Worm (Caenorhabditis elegans) whole organism, L4 larva: ENCODE measurements around the gene gly-5.

Source experiments
- F10B5.3 ChIP-seq: sonication (generic microtip); optimal IDR thresholded peaks from 2 replicates; lab custom pipeline; 2016; ENCODE audit warnings: mild to moderate bottlenecking, missing genetic modification characterization, missing compliant biosample characterization
- T20F7.1 ChIP-seq: fragments of 200-800 bp; sonication (Bioruptor generic); optimal IDR thresholded peaks from 2 replicates; lab custom pipeline; 2018; ENCODE audit warnings: mild to moderate bottlenecking, missing genetic modification characterization, missing compliant biosample characterization
- T26A8.4 ChIP-seq: fragments of 200-800 bp; sonication (Bioruptor generic); IDR thresholded peaks from 2 replicates; pipeline ENCODE4 v1.3.6; 2022; ENCODE audit warnings: missing genetic modification characterization, missing compliant biosample characterization
- aha-1 ChIP-seq: fragments of 150-350 bp; peaks from one replicate; lab custom pipeline; 2014; ENCODE audit warnings: missing biosample characterization, missing genetic modification characterization
- aly-2 ChIP-seq: sonication (generic microtip); optimal IDR thresholded peaks from 2 replicates; lab custom pipeline; 2018; ENCODE audit warnings: missing biosample characterization, missing genetic modification characterization
- ama-1 ChIP-seq: fragments of 150-350 bp; optimal IDR thresholded peaks from 2 replicates; lab custom pipeline; 2014; ENCODE audit warnings: inconsistent platforms, mixed read lengths
- ceh-28 ChIP-seq: fragments of 150-350 bp; optimal IDR thresholded peaks from 2 replicates; lab custom pipeline; 2014; ENCODE audit warnings: missing biosample characterization, missing genetic modification reagents, missing genetic modification characterization
- ceh-82 ChIP-seq: sonication (generic microtip); optimal IDR thresholded peaks from 2 replicates; lab custom pipeline; 2017; ENCODE audit warnings: missing biosample characterization, missing genetic modification characterization
- daf-12 ChIP-seq: fragments of 150-350 bp; optimal IDR thresholded peaks from 2 replicates; lab custom pipeline; 2014; ENCODE audit warnings: missing biosample characterization, missing genetic modification reagents, missing genetic modification characterization
- daf-19 ChIP-seq: fragments of 200-800 bp; sonication (Bioruptor generic); conservative IDR thresholded peaks from 2 replicates; pipeline ENCODE4 v1.3.6; 2022; ENCODE audit warnings: missing genetic modification characterization, missing compliant biosample characterization
- dmd-8 ChIP-seq: fragments of 200-800 bp; sonication (Bioruptor generic); IDR thresholded peaks from 2 replicates; pipeline ENCODE4 v1.3.6; 2022; ENCODE audit warnings: missing genetic modification characterization, missing compliant biosample characterization
- dmd-9 ChIP-seq: fragments of 200-800 bp; sonication (Bioruptor generic); IDR thresholded peaks from 2 replicates; pipeline ENCODE4 v1.3.6; 2022; ENCODE audit warnings: missing genetic modification reagents, missing genetic modification characterization, missing compliant biosample characterization
- dpl-1 ChIP-seq: fragments of 150-350 bp; optimal IDR thresholded peaks from 2 replicates; lab custom pipeline; 2014; ENCODE audit warnings: missing biosample characterization, missing genetic modification reagents, missing genetic modification characterization
- egl-27 ChIP-seq: sonication (generic microtip); optimal IDR thresholded peaks from 3 replicates; lab custom pipeline; 2017; ENCODE audit warnings: missing biosample characterization, missing genetic modification reagents, missing genetic modification characterization
- fkh-10 ChIP-seq: fragments of 150-350 bp; optimal IDR thresholded peaks from 2 replicates; lab custom pipeline; 2014; ENCODE audit warnings: missing biosample characterization, missing genetic modification reagents, missing genetic modification characterization
- jun-1 ChIP-seq: fragments of 150-350 bp; optimal IDR thresholded peaks from 2 replicates; lab custom pipeline; 2014; ENCODE audit warnings: missing biosample characterization, missing genetic modification reagents, missing genetic modification characterization
- lin-29 ChIP-seq: fragments of 200-800 bp; sonication (Bioruptor generic); IDR thresholded peaks from 2 replicates; pipeline ENCODE4 v1.3.6; 2022; ENCODE audit warnings: missing genetic modification reagents, missing genetic modification characterization, missing compliant biosample characterization
- lin-38 ChIP-seq: fragments of 200-800 bp; sonication (Bioruptor generic); IDR thresholded peaks from 2 replicates; pipeline ENCODE4 v1.3.6; 2022; ENCODE audit warnings: missing genetic modification reagents, missing genetic modification characterization, missing compliant biosample characterization
- lin-39 ChIP-seq: fragments of 150-350 bp; optimal IDR thresholded peaks from 2 replicates; lab custom pipeline; 2014; ENCODE audit warnings: missing biosample characterization, missing genetic modification reagents, missing genetic modification characterization
- lsy-2 ChIP-seq, 2 experiments: fragments of 150-350 bp in 1 of 2; sonication (generic microtip) in 1 of 2; optimal IDR thresholded peaks; 2 replicates each; lab custom pipeline; 2014 to 2017; ENCODE audit warnings: missing biosample characterization in 2 of 2, missing genetic modification characterization in 2 of 2
- mdl-1 ChIP-seq, 2 experiments: fragments of 150-350 bp in 1 of 2; sonication (generic microtip) in 1 of 2; optimal IDR thresholded peaks; 2 replicates each; lab custom pipeline; 2014 to 2017; ENCODE audit warnings: missing biosample characterization in 2 of 2, missing genetic modification characterization in 2 of 2
- mep-1 ChIP-seq: fragments of 150-350 bp; sonication (generic microtip); optimal IDR thresholded peaks from 3 replicates; lab custom pipeline; 2014; ENCODE audit warnings: missing biosample characterization, missing genetic modification characterization
- mes-2 ChIP-seq: sonication (generic microtip); optimal IDR thresholded peaks from 2 replicates; lab custom pipeline; 2016; ENCODE audit warnings: missing genotype, mild to moderate bottlenecking, missing genetic modification characterization, missing compliant biosample characterization; ENCODE audit not compliant: poor library complexity, severe bottlenecking
- nhr-237 ChIP-seq: sonication (generic microtip); optimal IDR thresholded peaks from 2 replicates; lab custom pipeline; 2017; ENCODE audit warnings: missing biosample characterization, missing genetic modification characterization
- nhr-41 ChIP-seq: fragments of 200-800 bp; sonication (Bioruptor generic); IDR thresholded peaks from 2 replicates; pipeline ENCODE4 v1.3.6; 2022; ENCODE audit warnings: missing genetic modification reagents, missing genetic modification characterization, missing compliant biosample characterization
- nhr-77 ChIP-seq: fragments of 150-350 bp; optimal IDR thresholded peaks from 2 replicates; lab custom pipeline; 2014; ENCODE audit warnings: missing biosample characterization, missing genetic modification characterization
- pha-4 ChIP-seq, 2 experiments: fragments of 150-350 bp in 1 of 2; fragments of 200-800 bp in 1 of 2; sonication (Bioruptor generic) in 1 of 2; IDR thresholded peaks in 1 of 2; optimal IDR thresholded peaks in 1 of 2; 2 replicates each; pipeline versions ENCODE4 v1.3.6 to Lab custom; 2014 to 2022; ENCODE audit warnings: missing genetic modification characterization in 2 of 2, missing genetic modification reagents in 2 of 2, missing biosample characterization in 1 of 2, missing compliant biosample characterization in 1 of 2
- pqm-1 ChIP-seq: sonication (generic microtip); optimal IDR thresholded peaks from 2 replicates; lab custom pipeline; 2017; ENCODE audit warnings: missing biosample characterization, missing genetic modification characterization
- skn-1 ChIP-seq: fragments of 150-350 bp; optimal IDR thresholded peaks from 2 replicates; lab custom pipeline; 2014; ENCODE audit warnings: missing biosample characterization, missing genetic modification characterization
- spr-1 ChIP-seq: sonication (generic microtip); optimal IDR thresholded peaks from 2 replicates; lab custom pipeline; 2016; ENCODE audit warnings: mild to moderate bottlenecking, missing genetic modification characterization, missing compliant biosample characterization
- tag-97 ChIP-seq: fragments of 200-800 bp; sonication (Bioruptor generic); IDR thresholded peaks from 2 replicates; pipeline ENCODE4 v1.3.6; 2022; ENCODE audit warnings: missing genetic modification characterization, missing compliant biosample characterization
- tra-1 ChIP-seq: fragments of 200-800 bp; sonication (Bioruptor generic); IDR thresholded peaks from 2 replicates; pipeline ENCODE4 v1.3.6; 2022; ENCODE audit warnings: missing genetic modification reagents, missing genetic modification characterization, missing compliant biosample characterization
- unc-39 ChIP-seq: sonication (generic microtip); optimal IDR thresholded peaks from 2 replicates; lab custom pipeline; 2017; ENCODE audit warnings: missing biosample characterization, missing genetic modification characterization
- unc-62 ChIP-seq, 3 experiments: fragments of 150-350 bp in 1 of 3; sonication (generic microtip); optimal IDR thresholded peaks in 2 of 3; peaks in 1 of 3; 1 replicate in 1 of 3; 2 replicates in 2 of 3; lab custom pipeline; 2014 to 2017; ENCODE audit warnings: missing biosample characterization in 3 of 3, missing genetic modification characterization in 3 of 3, missing genetic modification reagents in 3 of 3, missing genotype in 1 of 3
- zip-11 ChIP-seq: fragments of 200-800 bp; sonication (Bioruptor generic); IDR thresholded peaks from 2 replicates; pipeline ENCODE4 v1.3.6; 2022; ENCODE audit warnings: missing genetic modification characterization, missing compliant biosample characterization

Gene gly-5

DNA sequence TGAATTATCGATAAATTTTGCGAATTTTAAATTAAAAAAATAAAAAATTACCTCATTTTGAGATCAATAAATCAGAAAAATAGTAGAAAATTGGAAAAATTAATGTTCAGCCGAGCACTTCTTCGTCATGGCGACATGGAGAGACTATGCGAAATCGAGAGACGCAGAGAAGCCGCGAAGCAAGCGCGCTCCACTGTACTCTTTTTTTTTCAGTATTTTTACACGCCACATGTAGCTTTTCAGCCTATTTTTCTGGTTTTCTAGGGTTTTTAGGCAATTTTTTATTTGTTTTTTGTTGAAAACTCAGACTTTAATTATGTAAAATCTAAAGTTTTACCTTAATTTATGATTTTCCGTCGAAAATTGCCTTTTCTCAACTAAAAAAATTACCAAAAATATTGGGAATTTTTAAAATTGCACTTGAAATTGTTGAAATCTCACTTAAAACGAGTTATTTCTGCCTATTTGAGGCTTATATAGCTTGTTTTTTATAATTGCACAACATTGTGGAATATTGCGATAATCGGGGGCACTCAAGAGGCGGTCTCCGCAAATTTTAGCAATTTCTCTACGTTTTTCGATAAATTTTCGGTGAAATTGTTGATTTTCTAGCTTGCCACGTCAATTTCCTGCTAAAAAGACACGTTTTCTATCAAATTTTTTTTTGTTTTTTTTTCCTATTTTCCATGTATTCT is 34.3 kb upstream of the gly-5 start, which contains the start of gene Y39E4B.10 (continued):
- TF ChIP-seq fkh-10 (GFP tag; lab: Kevin White, UChicago) (no peak), unc-39 (tag; lab: Kevin White, UChicago) (no peak), ceh-82 (no peak)

DNA sequence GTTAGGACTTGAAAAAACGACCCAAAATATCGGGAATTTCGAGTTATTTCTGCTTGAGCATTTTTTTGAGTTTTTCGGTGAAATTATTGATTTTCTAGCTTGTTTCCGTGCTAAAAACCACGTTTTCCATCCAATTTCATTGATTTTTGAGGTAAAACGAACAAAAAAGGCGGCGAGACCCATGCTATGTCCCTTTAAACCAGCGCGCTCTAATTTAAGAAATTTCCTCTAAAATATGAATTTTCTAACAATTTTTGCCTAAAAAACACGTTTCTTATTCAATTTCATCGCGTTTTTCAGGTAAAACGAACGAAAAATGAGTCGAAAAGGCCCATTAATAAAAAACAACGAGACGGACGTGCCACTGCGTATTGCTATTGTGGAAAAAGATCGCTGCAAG is 33.7 kb upstream of the gly-5 start, which contains the start of gene abce-1:
abce-1 (plus strand) TSS at position 301 of the 400 bp plus-strand sequence.
- TF ChIP-seq ama-1 (no peak), ceh-28 (tag; lab: Kevin White, UChicago) (no peak)

DNA sequence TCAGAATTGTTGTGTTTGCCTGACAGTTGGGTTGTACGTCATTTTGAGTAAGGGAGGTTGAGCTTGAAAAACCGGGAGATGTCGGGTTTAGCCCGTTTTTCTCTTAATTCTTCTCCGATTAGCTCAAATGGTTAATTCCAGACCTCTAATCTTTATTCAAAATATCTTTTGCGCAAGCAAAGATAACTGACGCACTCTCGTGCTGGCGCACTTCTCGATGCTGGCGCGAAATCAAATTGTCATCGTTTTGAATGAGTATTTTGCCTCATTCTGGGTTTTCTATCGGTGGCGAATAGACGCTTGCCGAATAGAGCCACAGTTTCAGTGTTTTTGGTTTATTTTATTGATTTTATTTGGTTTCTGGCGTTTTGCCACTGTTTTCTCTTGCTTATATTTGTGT is 26.6 kb upstream of the gly-5 start:
- peak; percentile 79 for TF ChIP-seq lin-38 (GFP tag; lab: Robert Waterston, UW)
- TF ChIP-seq nhr-237, result no peak
- no peak for TF ChIP-seq lsy-2 (tag; optimal IDR thresholded peaks at IDR 0.05; lab: Kevin White, UChicago)
- peak; percentile 46 for TF ChIP-seq mes-2 (tag; lab: Kevin White, UChicago)
- peak; percentile 55 for TF ChIP-seq dpl-1
- no peak for TF ChIP-seq lin-39
- no peak for TF ChIP-seq zip-11 (GFP tag; lab: Robert Waterston, UW)
- TF ChIP-seq egl-27 (tag; lab: Kevin White, UChicago), result no peak

DNA sequence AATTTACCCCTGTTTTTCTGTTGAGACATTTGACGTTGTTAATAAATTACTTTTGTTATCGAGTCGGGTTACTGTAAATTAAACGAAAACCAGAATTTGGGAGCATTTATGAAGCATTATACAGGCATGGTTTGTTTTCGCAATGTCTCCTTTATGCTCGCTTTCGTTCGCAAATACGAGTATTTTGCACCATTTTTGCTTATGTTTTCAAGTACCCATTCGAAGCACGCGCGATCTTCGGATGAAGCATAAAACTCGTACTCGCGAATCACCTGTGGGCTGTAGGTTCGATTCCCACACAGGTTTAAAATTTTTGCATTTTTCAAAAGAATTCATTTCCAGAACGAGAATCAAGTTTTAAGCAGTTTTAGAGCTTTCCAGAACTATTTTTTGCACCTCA is 22.3 kb upstream of the gly-5 start:
- TF ChIP-seq F10B5.3 (tag; lab: Kevin White, UChicago) (no peak), jun-1 (tag; lab: Kevin White, UChicago) (no peak), aha-1 (tag; lab: Kevin White, UChicago) (peak; percentile 96), spr-1 (tag; lab: Kevin White, UChicago) (no peak)
- TF ChIP-seq, all 104 proteins: peak for 1

DNA sequence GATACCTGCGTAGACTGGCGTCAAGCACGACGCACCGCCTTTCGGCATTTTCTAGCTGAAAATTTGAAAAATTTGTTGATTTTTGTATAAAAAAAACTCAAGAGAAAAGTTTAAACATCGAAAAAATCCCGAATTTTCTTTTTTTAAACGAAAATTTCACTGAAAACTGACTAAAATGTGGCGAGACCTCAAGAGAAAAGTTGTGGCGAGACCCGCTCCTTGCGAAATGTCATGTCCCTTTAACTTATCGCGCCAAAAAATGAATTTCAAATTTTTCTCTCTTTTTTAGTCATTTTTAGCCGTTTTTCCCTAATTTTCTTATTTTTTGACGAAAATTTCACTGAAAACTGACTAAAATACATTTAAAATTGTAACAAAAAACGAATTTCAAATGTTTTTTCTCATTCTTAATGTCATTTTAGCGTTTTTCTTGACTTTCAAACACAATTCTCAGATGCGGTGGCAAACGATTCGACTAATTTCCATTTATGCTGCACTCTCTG is 17.7 kb upstream of the gly-5 start, which contains the start of the genes snpc-1.2 and Y39E4B.5:
snpc-1.2 (minus strand) TSS at position 78 of the 503 bp plus-strand sequence.
Y39E4B.5 (plus strand) TSS at position 453 of the 503 bp plus-strand sequence.
- TF ChIP-seq aha-1 (tag; lab: Kevin White, UChicago) (peak; percentile 65), jun-1 (tag; lab: Kevin White, UChicago) (no peak)

DNA sequence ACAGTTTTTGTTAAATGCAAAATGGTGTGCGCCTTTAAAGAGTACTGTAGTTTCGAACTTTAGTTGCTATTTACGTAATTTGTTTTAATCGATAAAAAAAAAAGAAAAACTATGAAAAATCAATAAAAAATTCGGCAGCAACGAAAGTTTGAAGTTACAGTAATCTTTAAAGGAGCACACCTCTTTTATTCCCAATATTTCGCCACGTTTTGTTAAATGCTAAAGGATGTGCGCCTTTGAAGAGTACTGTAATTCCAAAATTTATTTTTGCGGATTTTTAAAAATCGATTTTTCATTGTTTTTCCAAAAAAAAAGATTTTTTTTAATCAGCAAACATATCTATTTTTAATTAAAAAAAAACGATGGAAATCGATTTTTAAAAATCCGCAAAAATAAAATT is 13.5 kb upstream of the gly-5 start:
- TF ChIP-seq mep-1 (tag; lab: Kevin White, UChicago) (no peak), T26A8.4 (no peak), skn-1 (no peak), nhr-77 (no peak), daf-12 (tag; lab: Kevin White, UChicago) (no peak), T20F7.1 (GFP tag; lab: Kevin White, UChicago) (no peak), tra-1 (GFP tag; lab: Robert Waterston, UW) (no peak), aly-2 (tag; lab: Kevin White, UChicago) (no peak), nhr-237 (no peak), pqm-1 (tag; lab: Kevin White, UChicago) (no peak), dmd-9 (GFP tag; lab: Robert Waterston, UW) (no peak), tag-97 (no peak)
- TF ChIP-seq, all 104 proteins: peak for 0

DNA sequence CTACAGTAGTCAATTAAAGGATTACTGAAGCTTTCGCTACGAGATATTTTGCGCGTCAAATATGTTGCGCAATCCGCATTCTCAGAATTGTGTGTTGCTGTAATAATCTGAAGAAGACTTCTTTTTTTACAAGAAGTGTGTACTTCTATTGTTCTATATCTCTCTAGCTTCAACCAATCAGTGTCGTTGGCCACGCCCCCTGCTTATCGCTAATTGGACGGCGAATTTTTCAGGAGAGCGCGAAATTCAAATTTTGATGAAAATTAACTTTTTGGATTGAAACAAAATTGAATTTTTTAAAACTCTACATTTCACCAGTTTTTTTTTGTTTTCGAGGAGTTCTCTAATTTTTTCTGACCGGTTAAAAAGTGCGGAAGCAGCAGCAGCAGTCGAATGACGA is 10.3 kb upstream of the gly-5 start:
- TF ChIP-seq nhr-41 (no peak), aha-1 (tag; lab: Kevin White, UChicago) (no peak), unc-62 (GFP tag; optimal IDR thresholded peaks at IDR 0.05 in 1 of 2; lab: Kevin White, UChicago) (no peak), unc-62 (tag; optimal IDR thresholded peaks at IDR 0.05; lab: Kevin White, UChicago) (no peak), tag-97 (no peak), mdl-1 (tag; optimal IDR thresholded peaks at IDR 0.05; lab: Kevin White, UChicago) (no peak), pha-4 (GFP tag; IDR thresholded peaks at IDR 0.05; lab: Robert Waterston, UW) (no peak), pha-4 (tag; optimal IDR thresholded peaks at IDR 0.05; lab: Kevin White, UChicago) (no peak), daf-19 (GFP tag; lab: Robert Waterston, UW) (no peak), dmd-8 (GFP tag; lab: Robert Waterston, UW) (no peak), lin-29 (GFP tag; lab: Robert Waterston, UW) (no peak), aly-2 (tag; lab: Kevin White, UChicago) (no peak), pqm-1 (tag; lab: Kevin White, UChicago) (no peak)
